Fruit fly (Drosophila melanogaster) whole organism, pupa: ENCODE measurements around the gene ecd.

ENCODE experiments used
- CG13204 ChIP-seq: fragments of 200-800 bp; sonication (Bioruptor generic); optimal IDR thresholded peaks from 2 replicates; lab custom pipeline; 2018; ENCODE audit warnings: missing biosample characterization, mild to moderate bottlenecking, missing genetic modification characterization, moderate library complexity
- CG15710 ChIP-seq: fragments of 200-800 bp; sonication (Bioruptor generic); optimal IDR thresholded peaks from 2 replicates; lab custom pipeline; 2018; ENCODE audit warnings: missing biosample characterization, mild to moderate bottlenecking, missing genetic modification characterization, moderate library complexity
- CG17806 ChIP-seq: fragments of 200-800 bp; sonication (Bioruptor generic); optimal IDR thresholded peaks from 2 replicates; lab custom pipeline; 2018; ENCODE audit warnings: missing biosample characterization, mild to moderate bottlenecking, missing genetic modification characterization, moderate library complexity
- CG32121 ChIP-seq: fragments of 200-800 bp; sonication (Bioruptor generic); IDR thresholded peaks from 2 replicates; pipeline ENCODE4 v1.3.6; 2022; ENCODE audit warnings: missing biosample characterization, missing genetic modification characterization
- CG8301 ChIP-seq: fragments of 200-800 bp; sonication (Bioruptor generic); optimal IDR thresholded peaks from 2 replicates; lab custom pipeline; 2018; ENCODE audit warnings: missing biosample characterization, mild to moderate bottlenecking, missing genetic modification characterization
- EcR ChIP-seq: fragments of 200-800 bp; sonication (Bioruptor generic); optimal IDR thresholded peaks from 3 replicates; lab custom pipeline; 2019; ENCODE audit warnings: missing biosample characterization, missing genetic modification characterization, mild to moderate bottlenecking, moderate library complexity, missing genetic modification reagents
- Ets98B ChIP-seq: fragments of 200-800 bp; sonication (Bioruptor generic); IDR thresholded peaks from 2 replicates; pipeline ENCODE4 v1.3.6; 2022; ENCODE audit warnings: missing biosample characterization, missing genetic modification characterization
- Pif1A ChIP-seq: fragments of 200-800 bp; sonication (Bioruptor generic); optimal IDR thresholded peaks from 3 replicates; lab custom pipeline; 2016; ENCODE audit warnings: missing biosample characterization, missing genetic modification characterization
- Snoo ChIP-seq: fragments of 200-800 bp; sonication (Bioruptor generic); optimal IDR thresholded peaks from 3 replicates; lab custom pipeline; 2017; ENCODE audit warnings: missing biosample characterization, mild to moderate bottlenecking, missing genetic modification characterization, inconsistent platforms
- fd96Ca ChIP-seq: fragments of 200-800 bp; sonication (Bioruptor generic); IDR thresholded peaks from 3 replicates; pipeline ENCODE4 v1.3.6; 2022; ENCODE audit warnings: missing biosample characterization, missing genetic modification characterization

DNA sequence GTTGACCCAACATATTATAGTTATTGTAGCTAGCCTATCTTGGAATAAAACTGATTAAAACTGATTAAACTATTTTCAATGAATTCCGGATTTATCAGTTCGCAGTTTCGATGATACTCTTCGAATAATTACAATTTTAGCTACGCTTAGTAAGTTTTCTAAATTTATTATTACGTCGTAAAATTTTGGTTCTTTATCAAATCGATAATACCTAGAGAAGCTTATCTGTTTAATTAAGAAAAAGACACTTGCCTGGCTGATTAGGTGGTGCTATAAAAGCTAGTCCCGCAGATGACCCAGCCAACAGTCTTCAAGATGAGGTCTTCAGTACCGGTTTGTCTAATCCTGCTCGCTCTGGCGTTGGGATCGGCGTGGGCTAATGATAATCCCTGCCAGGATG, 2.9 kb upstream of the ecd start, which contains the start of gene CG32302:
- TF ChIP-seq Pif1A (GFP tag; lab: Kevin White, UChicago) (no peak), CG15710 (no peak), Ets98B (GFP tag; lab: Robert Waterston, UW) (no peak), EcR (GFP tag; lab: Kevin White, UChicago) (no peak), CG32121 (no peak), CG8301 (tag; lab: Kevin White, UChicago) (no peak), fd96Ca (GFP tag; lab: Robert Waterston, UW) (no peak), CG13204 (no peak), Snoo (no peak), CG17806 (tag; lab: Kevin White, UChicago) (no peak)
